Fruit fly (Drosophila melanogaster) whole organism, embryonic: ENCODE data around the gene lilli.

Experiments
- B-H2 ChIP-seq: fragments of 200-800 bp; sonication (Bioruptor generic); optimal IDR thresholded peaks from 2 replicates; lab custom pipeline; 2018; ENCODE audit warnings: missing biosample characterization, mild to moderate bottlenecking, missing genetic modification characterization
- BtbVII ChIP-seq: fragments of 200-800 bp; sonication (Bioruptor generic); optimal IDR thresholded peaks from 3 replicates; lab custom pipeline; 2017; ENCODE audit warnings: missing biosample characterization, mild to moderate bottlenecking, missing genetic modification characterization
- CG10209 ChIP-seq: fragments of 200-800 bp; sonication (Bioruptor generic); optimal IDR thresholded peaks from 3 replicates; lab custom pipeline; 2017; ENCODE audit warnings: missing biosample characterization, mild to moderate bottlenecking, missing genetic modification characterization, missing genetic modification reagents
- CG10431 ChIP-seq: fragments of 200-800 bp; sonication (Bioruptor generic); optimal IDR thresholded peaks from 3 replicates; lab custom pipeline; 2018; ENCODE audit warnings: missing biosample characterization, mild to moderate bottlenecking, missing genetic modification characterization
- CG1233 ChIP-seq: fragments of 200-800 bp; sonication (Bioruptor generic); optimal IDR thresholded peaks from 4 replicates; lab custom pipeline; 2018; ENCODE audit warnings: missing biosample characterization, mild to moderate bottlenecking, missing genetic modification characterization
- CG12769 ChIP-seq: fragments of 200-800 bp; sonication (Bioruptor generic); optimal IDR thresholded peaks from 2 replicates; lab custom pipeline; 2019; ENCODE audit warnings: missing biosample characterization, mild to moderate bottlenecking, missing genetic modification characterization, moderate library complexity
- CG13287 ChIP-seq: fragments of 200-800 bp; sonication (Bioruptor generic); IDR thresholded peaks from 2 replicates; pipeline ENCODE4 v1.3.6; 2022; ENCODE audit warnings: missing biosample characterization, missing genetic modification characterization; ENCODE audit not compliant: partially characterized antibody
- CG16813 ChIP-seq: fragments of 200-800 bp; sonication (Bioruptor generic); IDR thresholded peaks from 3 replicates; pipeline ENCODE4 v1.3.6; 2022; ENCODE audit warnings: missing biosample characterization, missing genetic modification characterization; ENCODE audit not compliant: partially characterized antibody
- CG17361 ChIP-seq: fragments of 200-800 bp; sonication (Bioruptor generic); IDR thresholded peaks from 3 replicates; pipeline ENCODE4 v1.3.6; 2022; ENCODE audit warnings: missing biosample characterization, missing genetic modification characterization
- CG17802 ChIP-seq: fragments of 200-800 bp; sonication (Bioruptor generic); optimal IDR thresholded peaks from 2 replicates; lab custom pipeline; 2018; ENCODE audit warnings: missing biosample characterization, mild to moderate bottlenecking, missing genetic modification characterization, moderate library complexity
- CG1792 ChIP-seq: fragments of 200-800 bp; sonication (Bioruptor generic); optimal IDR thresholded peaks from 2 replicates; lab custom pipeline; 2016; ENCODE audit warnings: missing biosample characterization, missing genetic modification characterization
- CG30403 ChIP-seq: fragments of 200-800 bp; sonication (Bioruptor generic); optimal IDR thresholded peaks from 3 replicates; lab custom pipeline; 2016; ENCODE audit warnings: missing biosample characterization, missing genetic modification characterization
- CG3838 ChIP-seq: fragments of 200-800 bp; sonication (Bioruptor generic); optimal IDR thresholded peaks from 3 replicates; lab custom pipeline; 2016; ENCODE audit warnings: missing biosample characterization, missing genetic modification characterization
- CG7271 ChIP-seq: fragments of 200-800 bp; sonication (Bioruptor generic); optimal IDR thresholded peaks from 2 replicates; lab custom pipeline; 2018; ENCODE audit warnings: missing biosample characterization, mild to moderate bottlenecking, missing genetic modification characterization, moderate library complexity
- CG8359 ChIP-seq: fragments of 200-800 bp; sonication (Bioruptor generic); optimal IDR thresholded peaks from 2 replicates; lab custom pipeline; 2017; ENCODE audit warnings: missing biosample characterization, mild to moderate bottlenecking, missing genetic modification characterization, borderline replicate concordance
- CG9797 ChIP-seq: fragments of 200-800 bp; sonication (Bioruptor generic); optimal IDR thresholded peaks from 3 replicates; lab custom pipeline; 2018; ENCODE audit warnings: missing biosample characterization, mild to moderate bottlenecking, missing genetic modification characterization
- CG9817 ChIP-seq: fragments of 200-800 bp; sonication (Bioruptor generic); optimal IDR thresholded peaks from 2 replicates; lab custom pipeline; 2018; ENCODE audit warnings: missing biosample characterization, mild to moderate bottlenecking, missing genetic modification characterization, moderate library complexity
- Camta ChIP-seq: fragments of 200-800 bp; sonication (Bioruptor generic); optimal IDR thresholded peaks from 2 replicates; lab custom pipeline; 2016; ENCODE audit warnings: missing biosample characterization, missing genetic modification characterization
- CoRest ChIP-seq: fragments of 200-800 bp; sonication (Bioruptor generic); optimal IDR thresholded peaks from 3 replicates; lab custom pipeline; 2018; ENCODE audit warnings: missing biosample characterization, mild to moderate bottlenecking, missing genetic modification characterization, moderate library complexity
- Deaf1 ChIP-seq: fragments of 200-800 bp; optimal IDR thresholded peaks from 3 replicates; lab custom pipeline; 2019; ENCODE audit warnings: missing biosample characterization, mild to moderate bottlenecking, missing genetic modification characterization, moderate library complexity
- Doc3 ChIP-seq: fragments of 200-800 bp; sonication (Bioruptor generic); IDR thresholded peaks from 3 replicates; pipeline ENCODE4 v1.3.6; 2022; ENCODE audit warnings: missing biosample characterization, missing genetic modification characterization; ENCODE audit not compliant: partially characterized antibody
- E2f2 ChIP-seq: fragments of 200-800 bp; sonication (Bioruptor generic); IDR thresholded peaks from 2 replicates; pipeline ENCODE4 v1.3.6; 2022; ENCODE audit warnings: missing biosample characterization, missing genetic modification characterization
- Hey ChIP-seq: fragments of 200-800 bp; sonication (Bioruptor generic); optimal IDR thresholded peaks from 3 replicates; lab custom pipeline; 2018; ENCODE audit warnings: missing biosample characterization, mild to moderate bottlenecking, missing genetic modification characterization
- Med ChIP-seq: fragments of 200-800 bp; sonication (Bioruptor generic); peaks from one replicate; lab custom pipeline; 2016; ENCODE audit warnings: missing biosample characterization, missing genetic modification characterization, mild to moderate bottlenecking, inconsistent platforms, moderate library complexity
- Mes4 ChIP-seq: fragments of 200-800 bp; sonication (Bioruptor generic); optimal IDR thresholded peaks from 2 replicates; lab custom pipeline; 2016; ENCODE audit warnings: missing biosample characterization, missing genetic modification characterization
- Mrtf ChIP-seq: fragments of 200-800 bp; sonication (Bioruptor generic); IDR thresholded peaks from 3 replicates; pipeline ENCODE4 v1.3.6; 2022; ENCODE audit warnings: missing biosample characterization, missing genetic modification characterization
- Poxn ChIP-seq: fragments of 200-800 bp; sonication (Bioruptor generic); IDR thresholded peaks from 2 replicates; pipeline ENCODE4 v1.3.6; 2022; ENCODE audit warnings: missing biosample characterization, missing genetic modification characterization
- Trl ChIP-seq, 3 experiments: fragments of >200 bp in 2 of 3; fragments of 200-800 bp in 1 of 3; sonication (Bioruptor generic) in 1 of 3; optimal IDR thresholded peaks; 2 replicates in 1 of 3; 3 replicates in 2 of 3; lab custom pipeline; 2016 to 2017; ENCODE audit warnings: missing biosample characterization in 1 of 3, missing genetic modification characterization in 1 of 3
- bab2 ChIP-seq: fragments of 200-800 bp; sonication (Bioruptor generic); optimal IDR thresholded peaks from 2 replicates; lab custom pipeline; 2016; ENCODE audit warnings: missing biosample characterization, missing genetic modification characterization
- chinmo ChIP-seq: fragments of 200-800 bp; sonication (Bioruptor generic); IDR thresholded peaks from 4 replicates; pipeline ENCODE4 v1.3.6; 2022; ENCODE audit warnings: missing biosample characterization, missing genetic modification characterization; ENCODE audit not compliant: partially characterized antibody
- ci ChIP-seq: fragments of 200-800 bp; sonication (Bioruptor generic); IDR thresholded peaks from 3 replicates; pipeline ENCODE4 v1.3.6; 2022; ENCODE audit warnings: missing biosample characterization, missing genetic modification characterization
- hkb ChIP-seq, 2 experiments: fragments of 200-800 bp in 1 of 2; fragments of >200 bp in 1 of 2; sonication (Bioruptor generic) in 1 of 2; IDR thresholded peaks in 1 of 2; optimal IDR thresholded peaks in 1 of 2; 2 replicates each; pipeline versions ENCODE4 v1.3.6 to Lab custom; 2017 to 2022; ENCODE audit warnings: missing biosample characterization in 1 of 2, missing genetic modification characterization in 1 of 2
- jumu ChIP-seq: fragments of 200-800 bp; sonication (Bioruptor generic); optimal IDR thresholded peaks from 3 replicates; lab custom pipeline; 2016; ENCODE audit warnings: missing biosample characterization, missing genetic modification characterization
- nom ChIP-seq: fragments of 200-800 bp; sonication (Bioruptor generic); optimal IDR thresholded peaks from 2 replicates; lab custom pipeline; 2017; ENCODE audit warnings: missing biosample characterization, missing genetic modification characterization, mild to moderate bottlenecking, moderate library complexity, missing genetic modification reagents
- odd ChIP-seq: fragments of 200-800 bp; sonication (Bioruptor generic); optimal IDR thresholded peaks from 2 replicates; lab custom pipeline; 2017; ENCODE audit warnings: missing biosample characterization, mild to moderate bottlenecking, missing genetic modification characterization
- org-1 ChIP-seq: fragments of 200-800 bp; sonication (Bioruptor generic); optimal IDR thresholded peaks from 2 replicates; lab custom pipeline; 2017; ENCODE audit warnings: missing biosample characterization, missing genetic modification characterization
- row ChIP-seq: fragments of 200-800 bp; sonication (Bioruptor generic); IDR thresholded peaks from 3 replicates; pipeline ENCODE4 v1.3.6; 2022; ENCODE audit warnings: missing biosample characterization, missing genetic modification characterization
- sc ChIP-seq, 3 experiments: fragments of >200 bp in 2 of 3; fragments of 200-800 bp in 1 of 3; sonication (Bioruptor generic) in 1 of 3; optimal IDR thresholded peaks; 2 replicates in 2 of 3; 3 replicates in 1 of 3; lab custom pipeline; 2017; ENCODE audit warnings: mild to moderate bottlenecking in 1 of 3, missing biosample characterization in 1 of 3, missing genetic modification characterization in 1 of 3, missing genetic modification reagents in 1 of 3
- sens ChIP-seq: fragments of 200-800 bp; sonication (Bioruptor generic); peaks from one replicate; lab custom pipeline; 2016; ENCODE audit warnings: missing biosample characterization, missing genetic modification characterization
- sim ChIP-seq: fragments of 200-800 bp; sonication (Bioruptor generic); IDR thresholded peaks from 2 replicates; pipeline ENCODE4 v1.3.6; 2022; ENCODE audit warnings: missing biosample characterization, missing genetic modification characterization
- slbo ChIP-seq: fragments of 200-800 bp; sonication (Bioruptor generic); IDR thresholded peaks from 2 replicates; pipeline ENCODE4 v1.3.6; 2022; ENCODE audit warnings: missing biosample characterization, missing genetic modification characterization
- stc ChIP-seq: fragments of 200-800 bp; sonication (Bioruptor generic); IDR thresholded peaks from 2 replicates; pipeline ENCODE4 v1.3.6; 2022; ENCODE audit warnings: missing biosample characterization, missing genetic modification characterization
- zen ChIP-seq: fragments of 200-800 bp; sonication (Bioruptor generic); optimal IDR thresholded peaks from 3 replicates; lab custom pipeline; 2018; ENCODE audit warnings: missing biosample characterization, mild to moderate bottlenecking, missing genetic modification characterization, moderate library complexity
- zen2 ChIP-seq: fragments of 200-800 bp; sonication (Bioruptor generic); IDR thresholded peaks from 3 replicates; pipeline ENCODE4 v1.3.6; 2022; ENCODE audit warnings: missing biosample characterization, missing genetic modification characterization; ENCODE audit not compliant: partially characterized antibody
- zfh1 ChIP-seq: fragments of 200-800 bp; sonication (Bioruptor generic); IDR thresholded peaks from 3 replicates; pipeline ENCODE4 v1.3.6; 2022; ENCODE audit warnings: missing biosample characterization, missing genetic modification characterization

The lilli gene

DNA sequence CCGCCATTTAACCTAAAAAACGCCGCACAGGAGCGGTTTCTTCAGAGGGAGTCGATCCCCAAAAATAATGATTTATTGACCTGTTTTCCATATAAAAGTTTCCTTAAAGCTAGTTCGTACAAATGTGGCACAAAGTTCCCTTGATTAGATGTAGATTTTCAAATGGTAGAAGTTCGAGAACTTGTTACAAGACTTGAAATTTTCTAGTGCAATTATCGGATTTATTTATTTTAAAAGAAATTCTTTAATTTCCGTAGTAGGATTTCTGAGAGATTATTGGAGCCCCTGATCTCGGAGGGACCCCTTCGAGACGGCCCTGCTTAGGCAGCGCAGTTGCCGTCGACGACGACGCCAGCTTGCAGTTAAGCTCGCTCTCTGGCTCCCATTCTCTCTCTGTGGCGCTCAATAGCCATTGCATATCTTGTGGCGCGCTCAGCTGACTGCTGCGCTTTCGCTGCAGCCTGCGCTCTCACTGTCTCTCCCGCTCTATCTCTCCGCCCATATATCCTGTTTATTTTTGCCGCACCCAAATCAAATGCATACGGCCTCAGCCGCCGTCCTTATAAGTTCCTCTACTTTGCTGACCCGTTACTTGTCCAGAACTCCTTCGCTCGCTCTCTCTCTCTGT, 71.9 kb downstream of the lilli start (continued):
- peak; percentile 9 for TF ChIP-seq CG10431 (GFP tag; lab: Kevin White, UChicago)
- peak; percentile 17 for TF ChIP-seq jumu (GFP tag; lab: Kevin White, UChicago)
- TF ChIP-seq hkb (optimal IDR thresholded peaks at IDR 0.05; lab: Kevin White, UChicago), result no peak
- TF ChIP-seq hkb (GFP tag; IDR thresholded peaks at IDR 0.05; lab: Robert Waterston, UW), result peak; percentile 48; the same call in 1 of the 2 replicates
- no peak for TF ChIP-seq sim (GFP tag; lab: Robert Waterston, UW)
- no peak for TF ChIP-seq odd (GFP tag; lab: Kevin White, UChicago)
- TF ChIP-seq CG10209, result peak; percentile 22
- TF ChIP-seq CG9817 (tag; lab: Kevin White, UChicago), result peak; percentile 12
- no peak for TF ChIP-seq Mes4 (GFP tag; lab: Kevin White, UChicago)
- no peak for TF ChIP-seq sc (optimal IDR thresholded peaks at IDR 0.05; lab: Kevin White, UChicago)
- TF ChIP-seq sc (GFP tag; optimal IDR thresholded peaks at IDR 0.05; lab: Kevin White, UChicago), result peak; percentile 47
- no peak for TF ChIP-seq B-H2
- TF ChIP-seq Hey (tag; lab: Kevin White, UChicago), result no peak

DNA sequence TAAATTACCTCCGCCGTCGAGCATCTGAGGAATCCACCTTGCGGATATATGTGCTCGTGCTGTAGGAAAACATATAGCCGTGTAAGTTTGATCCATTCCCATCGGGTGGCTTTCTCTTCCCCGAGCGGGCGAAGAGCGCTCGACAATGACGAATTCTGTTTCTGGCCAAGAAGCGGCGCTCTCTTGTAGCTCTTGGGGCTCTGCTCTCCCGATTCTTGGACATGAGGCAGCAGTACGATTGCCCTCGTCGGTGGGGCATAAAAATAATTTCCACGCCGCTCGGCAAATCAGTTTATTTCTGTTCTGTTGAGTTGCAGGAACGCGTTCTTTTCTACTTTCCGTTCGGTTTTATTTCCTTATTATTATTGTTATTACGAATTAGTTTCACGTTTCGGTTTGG, 73.1 kb downstream of the lilli start:
- 0 out of 3 replicates have a peak, but pooled peaks have one; percentile 23 for TF ChIP-seq Doc3
- peak; percentile 82 for TF ChIP-seq Deaf1 (tag; lab: Kevin White, UChicago)
- no peak for TF ChIP-seq Camta (GFP tag; lab: Kevin White, UChicago)
- peak; percentile 58 for TF ChIP-seq Med (GFP tag; lab: Kevin White, UChicago)
- TF ChIP-seq CG12769 (tag; lab: Kevin White, UChicago), result peak; percentile 76
- TF ChIP-seq chinmo (GFP tag; lab: Robert Waterston, UW), result 0 out of 4 replicates have a peak, but pooled peaks have one; percentile 40
- TF ChIP-seq CG16813, result no peak
- peak; percentile 51 to 54 for TF ChIP-seq Trl (optimal IDR thresholded peaks at IDR 0.05; lab: Kevin White, UChicago)
- no peak for TF ChIP-seq Trl (GFP tag; optimal IDR thresholded peaks at IDR 0.05; lab: Kevin White, UChicago)
- 0 out of 3 replicates have a peak, but pooled peaks have one; percentile 19 for TF ChIP-seq zen2 (GFP tag; lab: Robert Waterston, UW)

DNA sequence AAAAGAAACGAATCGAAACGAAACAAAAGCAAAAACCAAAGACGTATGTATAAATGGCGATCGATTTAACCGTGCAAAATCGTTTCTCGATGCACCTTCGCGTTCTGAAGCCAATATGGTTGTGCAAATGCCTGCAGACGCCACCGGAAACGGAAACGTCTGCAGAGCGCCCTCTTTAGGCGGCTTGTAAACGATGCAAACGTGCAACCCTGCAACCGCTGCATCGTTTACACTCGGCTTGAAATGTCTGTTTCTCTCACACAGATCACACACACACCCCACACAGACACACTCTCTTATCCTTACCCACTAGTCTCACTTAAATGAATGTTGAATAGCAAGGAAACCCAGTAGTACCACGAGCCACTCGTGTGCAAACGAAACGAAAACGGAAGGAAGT, 81.2 kb downstream of the lilli start:
- TF ChIP-seq ci (GFP tag; lab: Robert Waterston, UW) (peak; percentile 64; the same call in 2 of the 3 replicates), CG8359 (peak; percentile 4), Poxn (no peak), CG1233 (GFP tag; lab: Kevin White, UChicago) (peak; percentile 19), CG1792 (GFP tag; lab: Kevin White, UChicago) (no peak), CG17361 (0 out of 3 replicates have a peak, but pooled peaks have one; percentile 34), CG30403 (GFP tag; lab: Kevin White, UChicago) (no peak), CG13287 (GFP tag; lab: Robert Waterston, UW) (no peak), CG7271 (tag; lab: Kevin White, UChicago) (peak; percentile 87), zen (tag; lab: Kevin White, UChicago) (peak; percentile 58), row (GFP tag; lab: Robert Waterston, UW) (no peak), Mrtf (GFP tag; lab: Robert Waterston, UW) (peak; percentile 38; the same call in 1 of the 3 replicates), zfh1 (GFP tag; lab: Robert Waterston, UW) (0 out of 3 replicates have a peak, but pooled peaks have one; percentile 46), E2f2 (GFP tag; lab: Robert Waterston, UW) (no peak), CG9797 (GFP tag; lab: Kevin White, UChicago) (peak; percentile 17), CG3838 (GFP tag; lab: Kevin White, UChicago) (no peak), bab2 (GFP tag; lab: Kevin White, UChicago) (no peak), org-1 (no peak), BtbVII (GFP tag; lab: Kevin White, UChicago) (no peak), CoRest (tag; lab: Kevin White, UChicago) (no peak), nom (no peak), CG17802 (tag; lab: Kevin White, UChicago) (peak; percentile 26), sens (GFP tag; lab: Kevin White, UChicago) (peak; percentile 58), slbo (no peak), stc (no peak)
